Worm (Caenorhabditis elegans): ENCODE data around the gene sfxn-1.2.

DNA sequence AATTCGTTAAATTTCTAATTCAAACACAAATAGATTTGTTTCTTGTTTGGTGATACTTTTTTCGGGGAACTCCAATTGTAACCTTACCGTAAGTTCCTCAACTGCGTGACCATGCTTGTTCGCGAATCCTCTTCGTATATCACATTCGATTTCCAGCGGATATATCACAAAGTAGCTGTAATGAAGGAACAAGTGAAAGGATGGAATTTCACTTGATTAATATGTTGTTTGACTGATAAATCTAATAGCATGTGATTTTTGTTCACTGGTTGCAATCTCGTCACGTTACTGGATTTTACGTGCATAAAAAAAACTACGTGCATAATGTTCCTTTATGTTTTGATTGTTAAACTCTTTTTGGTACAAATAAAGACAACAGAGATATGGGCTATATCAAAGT is 24.2 kb upstream of the sfxn-1.2 start:
- TF ChIP-seq sdz-38 (tag; optimal IDR thresholded peaks at IDR 0.05) (no peak), ama-1 (optimal IDR thresholded peaks at IDR 0.05) (no peak), ama-1 (GFP tag; optimal IDR thresholded peaks at IDR 0.05) (no peak), unc-62 (GFP tag; optimal IDR thresholded peaks at IDR 0.05) (no peak), F23B12.7 (tag; optimal IDR thresholded peaks at IDR 0.05; ENCODE audit: insufficient read depth) (no peak), dpff-1 (tag; optimal IDR thresholded peaks at IDR 0.05) (no peak), ceh-27 (GFP tag; optimal IDR thresholded peaks at IDR 0.05) (no peak), nhr-90 (tag; optimal IDR thresholded peaks at IDR 0.05) (no peak), nfya-1 (tag; optimal IDR thresholded peaks at IDR 0.05; ENCODE audit: borderline replicate concordance, insufficient read depth) (no peak), snpc-4 (GFP tag; optimal IDR thresholded peaks at IDR 0.05) (no peak), snpc-4 (tag; optimal IDR thresholded peaks at IDR 0.05) (no peak)

Measured in whole organism, young adult.